Fruit fly (Drosophila melanogaster): ENCODE results near the gene laf.

dm6 chr3R:4878433-4878832, at the start of gene laf:
- TF ChIP-seq CG8478 (optimal IDR thresholded peaks at IDR 0.05): no peak
- no peak for TF ChIP-seq CTCF (optimal IDR thresholded peaks at IDR 0.05)

All from S2 (cell line).